Worm (Caenorhabditis elegans) whole organism, L4 larva: Measurements from ENCODE around the gene sucg-1.
A peak's percentile ranks its signal among the peaks of the same experiment; 100 is the strongest.

ENCODE experiments used
- daf-12 ChIP-seq: fragments of 150-350 bp; optimal IDR thresholded peaks from 2 replicates; lab custom pipeline; 2014; ENCODE audit warnings: missing biosample characterization, missing genetic modification reagents, missing genetic modification characterization
- dmd-8 ChIP-seq: fragments of 200-800 bp; sonication (Bioruptor generic); IDR thresholded peaks from 2 replicates; pipeline ENCODE4 v1.3.6; 2022; ENCODE audit warnings: missing genetic modification characterization, missing compliant biosample characterization
- lin-39 ChIP-seq: fragments of 150-350 bp; optimal IDR thresholded peaks from 2 replicates; lab custom pipeline; 2014; ENCODE audit warnings: missing biosample characterization, missing genetic modification reagents, missing genetic modification characterization
- mep-1 ChIP-seq: fragments of 150-350 bp; sonication (generic microtip); optimal IDR thresholded peaks from 3 replicates; lab custom pipeline; 2014; ENCODE audit warnings: missing biosample characterization, missing genetic modification characterization
- unc-39 ChIP-seq: sonication (generic microtip); optimal IDR thresholded peaks from 2 replicates; lab custom pipeline; 2017; ENCODE audit warnings: missing biosample characterization, missing genetic modification characterization
- unc-62 ChIP-seq, 3 experiments: fragments of 150-350 bp in 1 of 3; sonication (generic microtip); optimal IDR thresholded peaks in 2 of 3; peaks in 1 of 3; 1 replicate in 1 of 3; 2 replicates in 2 of 3; lab custom pipeline; 2014 to 2017; ENCODE audit warnings: missing biosample characterization in 3 of 3, missing genetic modification characterization in 3 of 3, missing genetic modification reagents in 3 of 3, missing genotype in 1 of 3

DNA sequence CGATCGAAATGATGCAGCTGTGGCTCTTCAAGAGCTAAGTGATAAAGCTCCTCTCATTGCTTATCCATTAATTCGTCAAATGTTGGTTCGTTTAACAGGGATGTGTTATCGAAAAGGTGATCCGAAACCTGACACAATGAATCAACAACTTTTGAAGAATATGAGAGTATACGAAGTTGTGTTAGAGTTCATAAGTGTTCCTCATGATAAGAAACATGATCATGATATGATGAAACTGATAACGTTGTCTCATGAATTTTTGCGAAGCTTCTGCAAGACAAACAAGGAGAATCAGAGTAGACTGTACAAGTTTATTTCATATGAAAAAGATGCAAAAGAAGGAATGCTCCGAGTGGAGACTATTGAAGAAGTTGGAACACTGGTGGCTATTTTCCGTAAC, 39.4 kb upstream of the sucg-1 start:
- TF ChIP-seq unc-39: no peak
- no peak for TF ChIP-seq mep-1
- no peak for TF ChIP-seq dmd-8 (GFP tag; lab: Robert Waterston, UW)
- no peak for TF ChIP-seq daf-12 (tag; lab: Kevin White, UChicago)
- TF ChIP-seq lin-39: no peak
- TF ChIP-seq unc-62 (GFP tag; optimal IDR thresholded peaks at IDR 0.05 in 1 of 2; lab: Kevin White, UChicago): peak in 1 of 2 experiments; percentile 63
- no peak for TF ChIP-seq unc-62 (tag; optimal IDR thresholded peaks at IDR 0.05; lab: Kevin White, UChicago)
